Fruit fly (Drosophila melanogaster) whole organism, adult: ENCODE results near the gene Nepl13.
A peak's percentile ranks its signal among the peaks of the same experiment; 100 is the strongest.

Experiments used
- CG11617 ChIP-seq: fragments of 200-800 bp; sonication (Bioruptor generic); optimal IDR thresholded peaks from 2 replicates; lab custom pipeline; 2017; ENCODE audit warnings: mild to moderate bottlenecking, missing biosample characterization, missing genetic modification reagents, missing genetic modification characterization
- CG12768 ChIP-seq: fragments of 200-800 bp; sonication (Bioruptor generic); optimal IDR thresholded peaks from 2 replicates; lab custom pipeline; 2017; ENCODE audit warnings: missing biosample characterization, missing genetic modification characterization, mild to moderate bottlenecking, moderate library complexity, missing genetic modification reagents
- CG14711 ChIP-seq: fragments of 200-800 bp; sonication (Bioruptor generic); optimal IDR thresholded peaks from 2 replicates; lab custom pipeline; 2018; ENCODE audit warnings: missing biosample characterization, mild to moderate bottlenecking, missing genetic modification characterization, moderate library complexity
- CG1620 ChIP-seq: fragments of 200-800 bp; sonication (Bioruptor generic); optimal IDR thresholded peaks from 2 replicates; lab custom pipeline; 2016; ENCODE audit warnings: missing biosample characterization, missing genetic modification characterization
- CG33017 ChIP-seq: fragments of 200-800 bp; sonication (Bioruptor generic); optimal IDR thresholded peaks from 2 replicates; lab custom pipeline; 2018; ENCODE audit warnings: missing biosample characterization, mild to moderate bottlenecking, missing genetic modification characterization, moderate library complexity
- CG5204 ChIP-seq: fragments of 200-800 bp; sonication (Bioruptor generic); optimal IDR thresholded peaks from 2 replicates; lab custom pipeline; 2016; ENCODE audit warnings: missing biosample characterization, missing genetic modification characterization
- CG7045 ChIP-seq: fragments of 200-800 bp; sonication (Bioruptor generic); optimal IDR thresholded peaks from 2 replicates; lab custom pipeline; 2017; ENCODE audit warnings: missing biosample characterization, mild to moderate bottlenecking, missing genetic modification characterization
- CG7101 ChIP-seq: fragments of 200-800 bp; sonication (Bioruptor generic); optimal IDR thresholded peaks from 2 replicates; lab custom pipeline; 2018; ENCODE audit warnings: missing biosample characterization, mild to moderate bottlenecking, missing genetic modification characterization, moderate library complexity
- Clk ChIP-seq: fragments of 200-800 bp; sonication (Bioruptor generic); optimal IDR thresholded peaks from 2 replicates; lab custom pipeline; 2017; ENCODE audit warnings: missing biosample characterization, missing genetic modification characterization
- Crg-1 ChIP-seq: fragments of 200-800 bp; sonication (Bioruptor generic); optimal IDR thresholded peaks from 2 replicates; lab custom pipeline; 2016; ENCODE audit warnings: missing biosample characterization, missing genetic modification characterization
- Hr96 ChIP-seq: fragments of 200-800 bp; sonication (Bioruptor generic); optimal IDR thresholded peaks from 2 replicates; lab custom pipeline; 2016; ENCODE audit warnings: missing biosample characterization, missing genetic modification characterization
- Mnt ChIP-seq: fragments of 200-800 bp; sonication (Bioruptor generic); optimal IDR thresholded peaks from 2 replicates; lab custom pipeline; 2016; ENCODE audit warnings: missing biosample characterization, mild to moderate bottlenecking, missing genetic modification characterization
- bab1 ChIP-seq: fragments of 200-800 bp; sonication (Bioruptor generic); optimal IDR thresholded peaks from 3 replicates; lab custom pipeline; 2019; ENCODE audit warnings: missing biosample characterization, mild to moderate bottlenecking, missing genetic modification characterization, moderate library complexity
- cic ChIP-seq: fragments of 200-800 bp; sonication (Bioruptor generic); optimal IDR thresholded peaks from 2 replicates; lab custom pipeline; 2017; ENCODE audit warnings: missing biosample characterization, mild to moderate bottlenecking, missing genetic modification characterization, moderate library complexity
- cnc ChIP-seq, 2 experiments: fragments of >200 bp; optimal IDR thresholded peaks; 2 replicates each; lab custom pipeline; 2017
- kay ChIP-seq: fragments of 200-800 bp; sonication (Bioruptor generic); peaks from one replicate; lab custom pipeline; 2016; ENCODE audit warnings: missing biosample characterization, missing genetic modification characterization, borderline replicate concordance
- ovo ChIP-seq: fragments of 200-800 bp; sonication (Bioruptor generic); optimal IDR thresholded peaks from 2 replicates; lab custom pipeline; 2016; ENCODE audit warnings: missing biosample characterization, missing genetic modification characterization
- pad ChIP-seq: fragments of 200-800 bp; sonication (Bioruptor generic); optimal IDR thresholded peaks from 3 replicates; lab custom pipeline; 2017; ENCODE audit warnings: missing biosample characterization, missing genetic modification characterization, mild to moderate bottlenecking, moderate library complexity, missing genetic modification reagents
- tj ChIP-seq: fragments of 200-800 bp; sonication (Bioruptor generic); optimal IDR thresholded peaks from 3 replicates; lab custom pipeline; 2017; ENCODE audit warnings: missing biosample characterization, mild to moderate bottlenecking, missing genetic modification characterization, moderate library complexity
- toe ChIP-seq: fragments of 200-800 bp; sonication (Bioruptor generic); optimal IDR thresholded peaks from 2 replicates; lab custom pipeline; 2016; ENCODE audit warnings: missing biosample characterization, missing genetic modification characterization

Gene Nepl13

dm6 chr3R:22724149-22724973 lies 36.5 kb downstream of the Nepl13 start, which contains the start of gene Irp-1A:
Gene Irp-1A, minus strand, starts transcription at chr3R:22724587.
- TF ChIP-seq cic (peak; percentile 10), tj (GFP tag; lab: Kevin White, UChicago) (peak; percentile 39), CG7045 (GFP tag; lab: Kevin White, UChicago) (peak; percentile 70), CG12768 (GFP tag; lab: Kevin White, UChicago) (no peak), pad (GFP tag; lab: Kevin White, UChicago) (peak; percentile 19), bab1 (peak; percentile 73), Hr96 (GFP tag; lab: Kevin White, UChicago) (no peak), CG5204 (no peak), Mnt (peak; percentile 59), kay (no peak), CG7101 (peak; percentile 74), toe (GFP tag; lab: Kevin White, UChicago) (peak; percentile 59), CG1620 (GFP tag; lab: Kevin White, UChicago) (peak; percentile 17), CG11617 (peak; percentile 68), ovo (GFP tag; lab: Kevin White, UChicago) (no peak), CG14711 (tag; lab: Kevin White, UChicago) (peak; percentile 76), Crg-1 (GFP tag; lab: Kevin White, UChicago) (peak; percentile 7), Clk (no peak), CG33017 (tag; lab: Kevin White, UChicago) (peak; percentile 77), cnc (optimal IDR thresholded peaks at IDR 0.05; lab: Kevin White, UChicago) (no peak)

- TF ChIP-seq Hr96 (GFP tag; lab: Kevin White, UChicago) = peak; percentile 29
- TF ChIP-seq Crg-1 (GFP tag; lab: Kevin White, UChicago) = no peak
- TF ChIP-seq CG11617 = peak; percentile 27
- TF ChIP-seq ovo (GFP tag; lab: Kevin White, UChicago) = no peak
- TF ChIP-seq cnc (optimal IDR thresholded peaks at IDR 0.05; lab: Kevin White, UChicago) = no peak
- no peak for TF ChIP-seq CG14711 (tag; lab: Kevin White, UChicago)
- TF ChIP-seq CG12768 (GFP tag; lab: Kevin White, UChicago) = peak; percentile 68
- peak; percentile 99 for TF ChIP-seq kay
- peak; percentile 43 for TF ChIP-seq bab1
- TF ChIP-seq pad (GFP tag; lab: Kevin White, UChicago) = no peak
- TF ChIP-seq Mnt = peak; percentile 15
- no peak for TF ChIP-seq CG5204
- peak; percentile 7 for TF ChIP-seq CG7101
- TF ChIP-seq CG1620 (GFP tag; lab: Kevin White, UChicago) = peak; percentile 9
- no peak for TF ChIP-seq Clk
- TF ChIP-seq cic = no peak
- TF ChIP-seq toe (GFP tag; lab: Kevin White, UChicago) = no peak
- no peak for TF ChIP-seq CG7045 (GFP tag; lab: Kevin White, UChicago)
- peak; percentile 17 for TF ChIP-seq tj (GFP tag; lab: Kevin White, UChicago)
- TF ChIP-seq CG33017 (tag; lab: Kevin White, UChicago) = no peak
Measured at dm6 chr3R:22720808-22721306, 40.0 kb downstream of the Nepl13 start, which contains the start of gene wge. Gene wge, minus strand, starts transcription at chr3R:22721150.

DNA sequence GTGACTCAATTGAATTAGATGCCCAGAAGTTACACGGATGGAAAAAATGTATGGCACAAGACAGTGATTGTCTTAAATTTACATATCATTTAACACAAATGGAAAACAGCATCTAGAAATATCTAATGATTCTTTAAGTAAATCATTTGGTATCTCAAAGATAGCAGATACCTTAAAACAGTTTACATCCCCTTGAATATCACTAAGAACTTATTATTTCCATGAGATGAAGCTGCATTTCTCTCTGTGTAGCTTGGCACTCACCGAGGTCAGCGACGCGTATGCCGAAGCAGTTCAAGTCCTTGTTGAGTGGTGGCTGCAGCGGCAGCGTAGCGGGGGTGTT lies 41.3 kb downstream of the Nepl13 start:
- TF ChIP-seq cic (no peak), CG7101 (no peak), CG7045 (GFP tag; lab: Kevin White, UChicago) (no peak)

- TF ChIP-seq CG1620 (GFP tag; lab: Kevin White, UChicago) (no peak), CG7101 (no peak), kay (no peak), Mnt (no peak), ovo (GFP tag; lab: Kevin White, UChicago) (no peak), CG5204 (no peak), tj (GFP tag; lab: Kevin White, UChicago) (no peak), cic (no peak), toe (GFP tag; lab: Kevin White, UChicago) (no peak), Hr96 (GFP tag; lab: Kevin White, UChicago) (no peak), CG12768 (GFP tag; lab: Kevin White, UChicago) (no peak), Clk (no peak), Crg-1 (GFP tag; lab: Kevin White, UChicago) (no peak), CG7045 (GFP tag; lab: Kevin White, UChicago) (no peak), CG11617 (no peak)
Measured at dm6 chr3R:22718937-22719606, 41.8 kb downstream of the Nepl13 start.

DNA sequence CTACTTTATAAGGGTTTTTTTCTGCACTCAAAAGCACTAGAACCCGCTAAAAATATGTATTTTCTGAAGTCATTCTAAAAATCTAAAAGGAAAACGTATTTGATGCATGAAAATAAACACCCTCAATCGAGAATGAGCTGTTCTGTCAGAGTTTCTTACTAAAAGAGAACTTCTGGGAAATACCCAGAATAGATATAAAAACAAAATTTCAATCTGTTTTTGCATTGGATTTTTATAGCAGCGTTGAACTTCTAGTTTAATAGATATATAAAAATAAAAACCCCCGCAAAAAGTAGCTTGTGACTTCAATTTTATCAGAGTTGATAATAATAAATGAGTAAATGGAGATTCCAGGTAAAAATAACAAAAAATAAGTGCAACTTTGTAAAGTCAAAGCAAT lies 42.5 kb downstream of the Nepl13 start:
- TF ChIP-seq kay (peak; percentile 79), CG7045 (GFP tag; lab: Kevin White, UChicago) (no peak), CG5204 (no peak), CG14711 (tag; lab: Kevin White, UChicago) (no peak), cnc (optimal IDR thresholded peaks at IDR 0.05; lab: Kevin White, UChicago) (no peak), toe (GFP tag; lab: Kevin White, UChicago) (no peak)

- TF ChIP-seq CG7101 (no peak), Crg-1 (GFP tag; lab: Kevin White, UChicago) (no peak), Hr96 (GFP tag; lab: Kevin White, UChicago) (no peak), CG14711 (tag; lab: Kevin White, UChicago) (no peak), CG12768 (GFP tag; lab: Kevin White, UChicago) (no peak), bab1 (no peak), CG7045 (GFP tag; lab: Kevin White, UChicago) (no peak), CG11617 (no peak), Clk (no peak), CG1620 (GFP tag; lab: Kevin White, UChicago) (no peak), tj (GFP tag; lab: Kevin White, UChicago) (no peak), CG5204 (no peak), cnc (optimal IDR thresholded peaks at IDR 0.05; lab: Kevin White, UChicago) (no peak), pad (GFP tag; lab: Kevin White, UChicago) (no peak), CG33017 (tag; lab: Kevin White, UChicago) (no peak), Mnt (no peak), ovo (GFP tag; lab: Kevin White, UChicago) (no peak)
Measured at dm6 chr3R:22717863-22718262, 43.0 kb downstream of the Nepl13 start.
